Worm (Caenorhabditis elegans): ENCODE data around the gene T16A9.3.

The T16A9.3 gene

ce11 chrV:14171284-14171683, 34.0 kb upstream of the T16A9.3 start, which contains the start of gene cest-2.1:
cest-2.1 (minus strand) TSS chrV:14171481.
- TF ChIP-seq ceh-58 (GFP tag; IDR thresholded peaks at IDR 0.05), result no peak
- TF ChIP-seq nhr-80 (tag; optimal IDR thresholded peaks at IDR 0.05), result peak; percentile 13
- no peak for TF ChIP-seq die-1 (tag; optimal IDR thresholded peaks at IDR 0.05)

- TF ChIP-seq F33H1.4 (GFP tag; IDR thresholded peaks at IDR 0.05), result no peak
- TF ChIP-seq nhr-80 (tag; optimal IDR thresholded peaks at IDR 0.05), result peak; percentile 54
Observed at ce11 chrV:14175216-14175615, 30.1 kb upstream of the T16A9.3 start, which contains the start of gene cest-2.2. cest-2.2 (minus strand) TSS chrV:14175355.

ce11 chrV:14176572-14176971, 28.7 kb upstream of the T16A9.3 start:
- TF ChIP-seq mcd-1 (GFP tag; IDR thresholded peaks at IDR 0.05), result no peak
- TF ChIP-seq akir-1 (GFP tag; optimal IDR thresholded peaks at IDR 0.05), result no peak
- TF ChIP-seq ztf-3 (GFP tag; optimal IDR thresholded peaks at IDR 0.05), result no peak
- no peak for TF ChIP-seq dpl-1 (GFP tag; optimal IDR thresholded peaks at IDR 0.05)
- no peak for TF ChIP-seq Y79H2A.3 (GFP tag; conservative IDR thresholded peaks at IDR 0.05)
- TF ChIP-seq snpc-1.3 (tag; optimal IDR thresholded peaks at IDR 0.05; ENCODE audit: insufficient read depth), result no peak
- no peak for TF ChIP-seq cebp-2 (GFP tag; IDR thresholded peaks at IDR 0.05)
- TF ChIP-seq somi-1 (GFP tag; optimal IDR thresholded peaks at IDR 0.05), result no peak
- no peak for TF ChIP-seq zfh-2 (GFP tag; conservative IDR thresholded peaks at IDR 0.05)
- no peak for TF ChIP-seq madf-8 (GFP tag; conservative IDR thresholded peaks at IDR 0.05)
- no peak for TF ChIP-seq hlh-12 (tag; optimal IDR thresholded peaks at IDR 0.05)
- no peak for TF ChIP-seq rec-8 (tag; optimal IDR thresholded peaks at IDR 0.05)
- TF ChIP-seq unc-62 (GFP tag; optimal IDR thresholded peaks at IDR 0.05), result no peak
- no peak for TF ChIP-seq hlh-26 (GFP tag; conservative IDR thresholded peaks at IDR 0.05)
- no peak for TF ChIP-seq snpc-4 (GFP tag; optimal IDR thresholded peaks at IDR 0.05)
- TF ChIP-seq snpc-4 (tag; optimal IDR thresholded peaks at IDR 0.05), result no peak
- no peak for TF ChIP-seq F37B4.10 (GFP tag; IDR thresholded peaks at IDR 0.05)

- TF ChIP-seq B0019.2 (GFP tag; conservative IDR thresholded peaks at IDR 0.05) (no peak), hmg-1.2 (GFP tag; IDR thresholded peaks at IDR 0.05) (peak; percentile 58)
Observed at ce11 chrV:14177657-14178129, 27.6 kb upstream of the T16A9.3 start, which contains the start of gene ceh-74. ceh-74 (plus strand) TSS chrV:14178079.

ce11 chrV:14179947-14180346, 25.4 kb upstream of the T16A9.3 start, which contains the start of gene ZC376.8:
ZC376.8 (plus strand) TSS chrV:14180247.
- no peak for TF ChIP-seq efl-1 (GFP tag; optimal IDR thresholded peaks at IDR 0.05)
- TF ChIP-seq Y53G8AR.9 (GFP tag; conservative IDR thresholded peaks at IDR 0.05), result no peak
- no peak for TF ChIP-seq hsf-1 (GFP tag; IDR thresholded peaks at IDR 0.05)
- no peak for TF ChIP-seq dpl-1 (GFP tag; optimal IDR thresholded peaks at IDR 0.05)
- TF ChIP-seq F10E7.11 (tag; optimal IDR thresholded peaks at IDR 0.05), result no peak
- no peak for TF ChIP-seq nhr-90 (tag; optimal IDR thresholded peaks at IDR 0.05)
- TF ChIP-seq tbp1 (GFP tag; optimal IDR thresholded peaks at IDR 0.05), result no peak
- no peak for TF ChIP-seq F55B11.4 (tag; optimal IDR thresholded peaks at IDR 0.05; ENCODE audit: borderline replicate concordance, insufficient read depth)
- no peak for TF ChIP-seq F57C9.4 (tag; optimal IDR thresholded peaks at IDR 0.05)
- TF ChIP-seq Y67H2A.10 (GFP tag; conservative IDR thresholded peaks at IDR 0.05), result no peak
- TF ChIP-seq D2030.7 (GFP tag; IDR thresholded peaks at IDR 0.05), result no peak
- TF ChIP-seq pbrm-1 (GFP tag; IDR thresholded peaks at IDR 0.05), result no peak
- TF ChIP-seq die-1 (tag; optimal IDR thresholded peaks at IDR 0.05), result no peak
- TF ChIP-seq attf-6 (GFP tag; IDR thresholded peaks at IDR 0.05), result no peak
- TF ChIP-seq xnd-1 (tag; optimal IDR thresholded peaks at IDR 0.05), result no peak

Measured in whole organism, young adult.